Fruit fly (Drosophila melanogaster) whole organism, adult: ENCODE results near the gene CG10492.

Experiments
- CG7101 ChIP-seq: fragments of 200-800 bp; sonication (Bioruptor generic); optimal IDR thresholded peaks from 2 replicates; lab custom pipeline; 2018; ENCODE audit warnings: missing biosample characterization, mild to moderate bottlenecking, missing genetic modification characterization, moderate library complexity
- bab1 ChIP-seq: fragments of 200-800 bp; sonication (Bioruptor generic); optimal IDR thresholded peaks from 3 replicates; lab custom pipeline; 2019; ENCODE audit warnings: missing biosample characterization, mild to moderate bottlenecking, missing genetic modification characterization, moderate library complexity
- pad ChIP-seq: fragments of 200-800 bp; sonication (Bioruptor generic); optimal IDR thresholded peaks from 3 replicates; lab custom pipeline; 2017; ENCODE audit warnings: missing biosample characterization, missing genetic modification characterization, mild to moderate bottlenecking, moderate library complexity, missing genetic modification reagents

- no peak for TF ChIP-seq pad (GFP tag; lab: Kevin White, UChicago)
- TF ChIP-seq CG7101 (tag; lab: Kevin White, UChicago): no peak
- TF ChIP-seq bab1 (GFP tag; lab: Kevin White, UChicago): no peak
Measured at dm6 chr2L:19037455-19037854, 16.4 kb upstream of the CG10492 start.
